Fruit fly (Drosophila melanogaster): ENCODE results near the gene Spn28F.

The Spn28F gene

dm6 chr2L:8204996-8205567 lies 36.5 kb downstream of the Spn28F start, which contains the start of gene SLC5A11 (continued):
- peak; percentile 94 for TF ChIP-seq CG11085 (GFP tag; IDR thresholded peaks at IDR 0.05)
- TF ChIP-seq CG17361 (GFP tag; IDR thresholded peaks at IDR 0.05) = peak; percentile 95
- peak; percentile 59 for TF ChIP-seq CG17912 (GFP tag; optimal IDR thresholded peaks at IDR 0.05)
- no peak for TF ChIP-seq zen2 (GFP tag; IDR thresholded peaks at IDR 0.05; ENCODE audit: partially characterized antibody)
- peak; percentile 89 for TF ChIP-seq CG7987 (GFP tag; optimal IDR thresholded peaks at IDR 0.05)
- TF ChIP-seq so (GFP tag; IDR thresholded peaks at IDR 0.05) = peak; percentile 99
- peak; percentile 96 for TF ChIP-seq HmgZ (tag; optimal IDR thresholded peaks at IDR 0.05)
- peak; percentile 97 for TF ChIP-seq pum (GFP tag; optimal IDR thresholded peaks at IDR 0.05)
- TF ChIP-seq nerfin-2 (GFP tag; IDR thresholded peaks at IDR 0.05; ENCODE audit: partially characterized antibody) = no peak
- TF ChIP-seq nerfin-1 (tag; optimal IDR thresholded peaks at IDR 0.05) = peak; percentile 89
- TF ChIP-seq HLH54F (GFP tag; optimal IDR thresholded peaks at IDR 0.05) = peak; percentile 76
- TF ChIP-seq pfk (GFP tag; optimal IDR thresholded peaks at IDR 0.05) = no peak
- peak; percentile 96 for TF ChIP-seq Hr3 (GFP tag; optimal IDR thresholded peaks at IDR 0.05)
- TF ChIP-seq CG12071 (GFP tag; optimal IDR thresholded peaks at IDR 0.05) = peak; percentile 89
- TF ChIP-seq Sry-β (GFP tag; optimal IDR thresholded peaks at IDR 0.05) = peak; percentile 44
- TF ChIP-seq CG42726 (GFP tag; IDR thresholded peaks at IDR 0.05; ENCODE audit: partially characterized antibody) = 0 out of 2 replicates have a peak, but pooled peaks have one; percentile 55
- peak in 1 of 2 experiments; percentile 100 for TF ChIP-seq eve (GFP tag; optimal IDR thresholded peaks at IDR 0.05)
- peak; percentile 97 for TF ChIP-seq ERR (GFP tag; optimal IDR thresholded peaks at IDR 0.05)
- TF ChIP-seq Dref (GFP tag; IDR thresholded peaks at IDR 0.05) = peak; percentile 29
- peak; percentile 85 for TF ChIP-seq CG14050 (GFP tag; IDR thresholded peaks at IDR 0.05)
- peak; percentile 61 for TF ChIP-seq CG17802 (tag; optimal IDR thresholded peaks at IDR 0.05)
- peak; percentile 91 for TF ChIP-seq Camta (GFP tag; optimal IDR thresholded peaks at IDR 0.05)
- TF ChIP-seq CG14710 (tag; optimal IDR thresholded peaks at IDR 0.05) = peak; percentile 88
- peak; percentile 98 for TF ChIP-seq Hmx (GFP tag; optimal IDR thresholded peaks at IDR 0.05)
- TF ChIP-seq bigmax (GFP tag; optimal IDR thresholded peaks at IDR 0.05) = peak; percentile 45
- TF ChIP-seq slp2 (GFP tag; optimal IDR thresholded peaks at IDR 0.05) = peak; percentile 61
- peak; percentile 82 for TF ChIP-seq kay (GFP tag; optimal IDR thresholded peaks at IDR 0.05)
- TF ChIP-seq toy (GFP tag; IDR thresholded peaks at IDR 0.05) = peak; percentile 94
- peak; percentile 63 for TF ChIP-seq MTF-1 (GFP tag; optimal IDR thresholded peaks at IDR 0.05; ENCODE audit: borderline replicate concordance)
- TF ChIP-seq mld (GFP tag; IDR thresholded peaks at IDR 0.05; ENCODE audit: partially characterized antibody) = no peak
- TF ChIP-seq CG17359 (tag; optimal IDR thresholded peaks at IDR 0.05) = peak; percentile 97
- TF ChIP-seq Nf-YC (tag; optimal IDR thresholded peaks at IDR 0.05) = peak; percentile 91
- TF ChIP-seq dmrt99B (tag; optimal IDR thresholded peaks at IDR 0.05) = peak; percentile 100
- peak; percentile 100 for TF ChIP-seq Max (GFP tag; optimal IDR thresholded peaks at IDR 0.05)
- peak; percentile 98 for TF ChIP-seq Meics (GFP tag; optimal IDR thresholded peaks at IDR 0.05)
- peak; percentile 75 for TF ChIP-seq Hey (tag; optimal IDR thresholded peaks at IDR 0.05)
- TF ChIP-seq dpn (GFP tag; optimal IDR thresholded peaks at IDR 0.05) = peak; percentile 99
- TF ChIP-seq CG13624 (GFP tag; optimal IDR thresholded peaks at IDR 0.05) = peak; percentile 99
- peak; percentile 98 to 100 for TF ChIP-seq Hr51 (GFP tag; optimal IDR thresholded peaks at IDR 0.05)
- peak; percentile 99 for TF ChIP-seq CG4854 (GFP tag; optimal IDR thresholded peaks at IDR 0.05)
- TF ChIP-seq sens (GFP tag) = peak; percentile 84
- peak; percentile 83 for TF ChIP-seq oc (tag; optimal IDR thresholded peaks at IDR 0.05)
- peak; percentile 88 for TF ChIP-seq CG13775 (GFP tag; optimal IDR thresholded peaks at IDR 0.05)
- TF ChIP-seq CG1529 (GFP tag; optimal IDR thresholded peaks at IDR 0.05) = peak; percentile 94
- peak; percentile 95 for TF ChIP-seq CG32772 (GFP tag; IDR thresholded peaks at IDR 0.05)
- no peak; the same call in 2 of the 3 replicates for TF ChIP-seq knrl (GFP tag; IDR thresholded peaks at IDR 0.05; ENCODE audit: partially characterized antibody)
- peak in 1 of 2 experiments; percentile 80 for TF ChIP-seq tll (GFP tag; optimal IDR thresholded peaks at IDR 0.05)
